Worm (Caenorhabditis elegans): Measurements from ENCODE around the gene tbc-10.

tbc-10 gene

ce11 chrIII:989558-989957, 6.5 kb downstream of the tbc-10 start:
- TF ChIP-seq mab-5 (tag; optimal IDR thresholded peaks at IDR 0.05) (no peak), ceh-16 (tag; optimal IDR thresholded peaks at IDR 0.05) (no peak), nhr-129 (tag; optimal IDR thresholded peaks at IDR 0.05) (no peak), snpc-4 (tag; optimal IDR thresholded peaks at IDR 0.05) (no peak), nhr-23 (tag; optimal IDR thresholded peaks at IDR 0.05) (no peak), lin-11 (tag; optimal IDR thresholded peaks at IDR 0.05) (no peak), alr-1 (tag; optimal IDR thresholded peaks at IDR 0.05) (no peak), lin-39 (tag; optimal IDR thresholded peaks at IDR 0.05) (no peak), elt-1 (tag; optimal IDR thresholded peaks at IDR 0.05) (no peak), sma-3 (GFP tag; optimal IDR thresholded peaks at IDR 0.05) (no peak), mbf-1 (tag; optimal IDR thresholded peaks at IDR 0.05) (no peak), blmp-1 (tag; optimal IDR thresholded peaks at IDR 0.05; ENCODE audit: insufficient read depth) (no peak), sma-9 (GFP tag; optimal IDR thresholded peaks at IDR 0.05) (no peak), sma-9 (tag; optimal IDR thresholded peaks at IDR 0.05) (no peak), nhr-11 (tag; optimal IDR thresholded peaks at IDR 0.05) (no peak)

ce11 chrIII:991581-991980, 8.5 kb downstream of the tbc-10 start, which contains the start of gene trp-2:
trp-2 (plus strand) TSS chrIII:991881.
- TF ChIP-seq skn-1 (tag; optimal IDR thresholded peaks at IDR 0.05) (no peak), ztf-1 (GFP tag; conservative IDR thresholded peaks at IDR 0.05) (no peak), ama-1 (optimal IDR thresholded peaks at IDR 0.05) (no peak), elt-3 (tag; optimal IDR thresholded peaks at IDR 0.05) (no peak), blmp-1 (tag; optimal IDR thresholded peaks at IDR 0.05; ENCODE audit: insufficient read depth) (no peak), nhr-23 (tag; optimal IDR thresholded peaks at IDR 0.05) (no peak), nhr-237 (tag; optimal IDR thresholded peaks at IDR 0.05) (no peak), unc-62 (GFP tag; optimal IDR thresholded peaks at IDR 0.05) (no peak), zag-1 (tag; optimal IDR thresholded peaks at IDR 0.05) (no peak), ceh-82 (tag; optimal IDR thresholded peaks at IDR 0.05) (no peak), nhr-12 (tag; optimal IDR thresholded peaks at IDR 0.05) (no peak), peb-1 (tag; optimal IDR thresholded peaks at IDR 0.05) (no peak), mbf-1 (tag; optimal IDR thresholded peaks at IDR 0.05) (no peak), ZK546.5 (tag; optimal IDR thresholded peaks at IDR 0.05) (no peak), mdl-1 (tag; optimal IDR thresholded peaks at IDR 0.05) (no peak), Y55F3AM.14 (GFP tag; optimal IDR thresholded peaks at IDR 0.05) (no peak)

- TF ChIP-seq skn-1 (tag; optimal IDR thresholded peaks at IDR 0.05), result no peak
- TF ChIP-seq mab-5 (tag; optimal IDR thresholded peaks at IDR 0.05), result no peak
- no peak for TF ChIP-seq nhr-77 (tag; optimal IDR thresholded peaks at IDR 0.05)
- TF ChIP-seq nhr-6 (tag; optimal IDR thresholded peaks at IDR 0.05), result no peak
- no peak for TF ChIP-seq alr-1 (tag; optimal IDR thresholded peaks at IDR 0.05)
- no peak for TF ChIP-seq elt-1 (tag; optimal IDR thresholded peaks at IDR 0.05)
- TF ChIP-seq mbf-1 (tag; optimal IDR thresholded peaks at IDR 0.05), result no peak
- TF ChIP-seq lin-13 (GFP tag; optimal IDR thresholded peaks at IDR 0.05), result no peak
Measured at ce11 chrIII:996564-996963, 13.5 kb downstream of the tbc-10 start.

ce11 chrIII:998855-999254, 15.8 kb downstream of the tbc-10 start:
- TF ChIP-seq nhr-23 (tag; optimal IDR thresholded peaks at IDR 0.05) (no peak), sma-3 (GFP tag; optimal IDR thresholded peaks at IDR 0.05) (no peak), gmeb-1 (tag; optimal IDR thresholded peaks at IDR 0.05) (no peak)

DNA sequence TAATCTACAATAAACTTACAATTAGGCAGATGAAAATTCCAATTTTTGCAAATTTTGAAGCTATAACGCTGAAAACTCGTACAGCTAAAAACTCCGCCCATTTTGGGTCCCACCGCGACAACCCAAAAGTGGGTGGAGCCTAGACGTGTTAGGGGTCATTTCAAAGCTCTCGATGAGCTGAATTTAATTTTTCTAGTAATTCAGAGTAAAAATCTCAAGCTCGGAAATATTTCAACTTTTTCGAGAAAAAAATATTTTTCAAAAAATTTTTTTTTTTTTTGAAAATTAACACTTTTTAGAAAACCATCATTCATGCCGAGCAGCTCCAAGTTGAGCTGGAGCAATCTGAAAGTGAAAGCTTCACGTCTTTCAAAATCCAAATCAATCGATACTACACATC, 18.2 kb downstream of the tbc-10 start, which contains the start of gene R06B10.7:
Gene R06B10.7, minus strand, starts transcription at position 101 of the 400 bp plus-strand sequence.
- no peak for TF ChIP-seq nhr-25 (tag; optimal IDR thresholded peaks at IDR 0.05)
- no peak for TF ChIP-seq zag-1 (tag; optimal IDR thresholded peaks at IDR 0.05)
- TF ChIP-seq ZK546.5 (tag; optimal IDR thresholded peaks at IDR 0.05), result no peak
- TF ChIP-seq ztf-4 (tag; optimal IDR thresholded peaks at IDR 0.05), result no peak
- no peak for TF ChIP-seq C34F6.9 (tag; optimal IDR thresholded peaks at IDR 0.05)
- no peak for TF ChIP-seq blmp-1 (tag; optimal IDR thresholded peaks at IDR 0.05; ENCODE audit: insufficient read depth)
- TF ChIP-seq ceh-82 (tag; optimal IDR thresholded peaks at IDR 0.05), result no peak
- no peak for TF ChIP-seq dmd-4 (tag; optimal IDR thresholded peaks at IDR 0.05)
- TF ChIP-seq unc-62 (GFP tag; optimal IDR thresholded peaks at IDR 0.05), result no peak
- no peak for TF ChIP-seq mdl-1 (tag; optimal IDR thresholded peaks at IDR 0.05)
